Worm (Caenorhabditis elegans) whole organism, L3 larva: ENCODE data around the gene his-3.

Source experiments
- R02D3.7 ChIP-seq: fragments of 150-350 bp; optimal IDR thresholded peaks from 2 replicates; lab custom pipeline; 2014; ENCODE audit warnings: missing biosample characterization, missing genetic modification characterization
- elt-3 ChIP-seq, 3 experiments: fragments of 150-350 bp in 1 of 3; sonication (generic microtip) in 2 of 3; optimal IDR thresholded peaks; 2 replicates in 2 of 3; 4 replicates in 1 of 3; lab custom pipeline; 2014 to 2017; ENCODE audit warnings: missing biosample characterization in 3 of 3, missing genetic modification characterization in 3 of 3
- lin-39 ChIP-seq: fragments of 150-350 bp; optimal IDR thresholded peaks from 2 replicates; lab custom pipeline; 2018; ENCODE audit warnings: missing biosample characterization, missing genetic modification reagents, missing genetic modification characterization
- nhr-28 ChIP-seq: fragments of 150-350 bp; optimal IDR thresholded peaks from 2 replicates; lab custom pipeline; 2014; ENCODE audit warnings: missing biosample characterization, missing genetic modification characterization
- sea-2 ChIP-seq: fragments of 150-350 bp; sonication (generic microtip); optimal IDR thresholded peaks from 4 replicates; lab custom pipeline; 2014; ENCODE audit warnings: missing biosample characterization, missing genetic modification reagents, missing genetic modification characterization
- unc-62 ChIP-seq: fragments of 150-350 bp; sonication (generic microtip); optimal IDR thresholded peaks from 4 replicates; lab custom pipeline; 2014; ENCODE audit warnings: missing biosample characterization, missing genetic modification reagents, missing genetic modification characterization
- ztf-11 ChIP-seq: fragments of 150-350 bp; optimal IDR thresholded peaks from 2 replicates; lab custom pipeline; 2014; ENCODE audit warnings: missing biosample characterization, missing genetic modification characterization

DNA sequence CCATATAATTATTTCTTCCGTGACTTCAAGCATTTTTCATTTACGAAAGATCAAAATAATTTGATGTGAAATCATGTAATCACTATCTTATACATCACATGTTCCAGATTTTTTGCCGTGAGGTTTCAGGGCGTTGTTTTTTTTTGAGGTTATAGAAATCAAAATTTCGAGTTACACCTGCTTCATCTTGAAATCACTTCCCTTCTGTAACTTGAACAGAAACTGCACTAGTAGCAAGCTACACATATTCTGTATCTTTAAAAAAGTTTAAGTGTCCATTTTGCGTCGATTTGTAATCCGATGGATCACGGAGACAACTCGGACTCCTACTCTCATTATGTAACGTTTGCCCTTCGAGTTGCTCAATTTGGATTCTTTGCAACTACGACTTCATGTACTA lies 50.1 kb downstream of the his-3 start, which contains the start of gene F22B8.3:
- no peak for TF ChIP-seq nhr-28 (tag; lab: Kevin White, UChicago)
- no peak for TF ChIP-seq sea-2 (GFP tag; lab: Kevin White, UChicago)
- no peak for TF ChIP-seq lin-39 (tag; lab: Kevin White, UChicago)
- no peak for TF ChIP-seq ztf-11 (tag; lab: Kevin White, UChicago)
- no peak for TF ChIP-seq R02D3.7
- TF ChIP-seq elt-3 (tag; optimal IDR thresholded peaks at IDR 0.05; lab: Kevin White, UChicago), result no peak
- no peak for TF ChIP-seq unc-62 (GFP tag; lab: Kevin White, UChicago)
